Worm (Caenorhabditis elegans): Measurements from ENCODE around the gene F02D8.1.

Gene F02D8.1

DNA sequence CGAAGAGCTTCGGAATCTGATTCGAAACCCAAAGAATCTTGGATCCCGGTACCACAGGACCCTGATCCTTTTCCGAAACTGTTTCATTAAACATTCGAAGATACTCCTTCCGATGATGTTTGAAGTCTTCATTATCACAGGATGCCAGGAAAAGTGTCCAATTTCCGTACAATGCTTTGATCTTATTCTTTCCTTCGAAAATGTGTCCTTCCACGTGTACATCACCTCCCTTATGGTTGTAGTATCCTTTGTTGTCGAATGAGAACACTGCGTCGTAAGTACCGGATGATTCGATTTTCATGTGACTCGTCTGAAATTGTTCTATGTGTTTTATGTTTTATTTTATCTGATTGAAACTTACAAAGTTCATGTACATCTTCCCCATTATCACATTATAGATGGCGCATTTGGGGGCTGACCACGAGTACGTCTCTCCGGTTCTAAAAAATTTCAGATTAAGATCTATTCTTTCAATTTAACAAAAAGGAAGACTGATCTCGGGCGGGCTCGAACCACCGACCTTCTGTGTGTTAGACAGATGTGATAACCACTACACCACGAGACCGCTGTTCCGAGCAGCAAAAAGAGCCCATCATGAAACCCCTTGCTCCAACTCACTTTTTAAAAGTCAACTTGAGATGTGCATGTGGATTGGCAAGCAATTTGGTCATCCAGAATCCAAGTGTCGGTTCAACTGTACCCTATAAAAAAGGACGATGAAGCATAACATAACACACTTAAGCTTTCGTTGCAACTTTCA is 34.2 kb upstream of the F02D8.1 start (continued):
- no peak for TF ChIP-seq nhr-11 (tag; optimal IDR thresholded peaks at IDR 0.05)
- TF ChIP-seq skn-1 (tag; optimal IDR thresholded peaks at IDR 0.05), result no peak
- no peak for TF ChIP-seq nhr-21 (tag; optimal IDR thresholded peaks at IDR 0.05)
- no peak for TF ChIP-seq mdl-1 (tag; optimal IDR thresholded peaks at IDR 0.05)
- peak; percentile 7 for TF ChIP-seq lin-11 (tag; optimal IDR thresholded peaks at IDR 0.05)
- no peak for TF ChIP-seq C34F6.9 (tag; optimal IDR thresholded peaks at IDR 0.05)

DNA sequence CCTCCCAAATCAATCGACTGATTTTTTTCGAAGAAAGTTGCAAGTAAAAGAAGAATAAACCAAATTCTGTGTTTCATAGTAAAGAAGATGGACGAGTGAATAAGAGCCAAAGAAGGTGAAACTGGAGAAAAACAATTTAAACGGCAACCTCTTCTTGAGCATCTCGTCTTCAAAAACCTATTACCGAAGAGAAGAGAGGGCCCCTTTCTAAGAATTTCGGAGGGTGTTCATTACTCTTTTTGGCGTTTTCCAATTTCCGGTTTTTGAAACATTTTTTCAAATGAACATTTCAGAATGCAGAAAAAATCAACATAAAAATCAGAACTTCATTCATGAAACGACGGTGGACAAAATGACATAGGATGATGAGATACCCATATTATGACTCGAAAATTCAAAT is 33.1 kb upstream of the F02D8.1 start, which contains the start of gene nmr-2:
TSS of gene nmr-2 (minus strand) at position 101 of the 400 bp plus-strand sequence.
- no peak for TF ChIP-seq unc-55 (GFP tag; optimal IDR thresholded peaks at IDR 0.05)
- no peak for TF ChIP-seq nhr-129 (tag; optimal IDR thresholded peaks at IDR 0.05)
- no peak for TF ChIP-seq R02D3.7 (tag; optimal IDR thresholded peaks at IDR 0.05)
- no peak for TF ChIP-seq ztf-1 (GFP tag; conservative IDR thresholded peaks at IDR 0.05)
- no peak for TF ChIP-seq nhr-11 (tag; optimal IDR thresholded peaks at IDR 0.05)
- TF ChIP-seq ZK546.5 (tag; optimal IDR thresholded peaks at IDR 0.05), result no peak
- TF ChIP-seq peb-1 (tag; optimal IDR thresholded peaks at IDR 0.05), result no peak
- TF ChIP-seq unc-39 (tag; optimal IDR thresholded peaks at IDR 0.05), result no peak
- no peak for TF ChIP-seq skn-1 (tag; optimal IDR thresholded peaks at IDR 0.05)
- no peak for TF ChIP-seq nhr-6 (tag; optimal IDR thresholded peaks at IDR 0.05)
- TF ChIP-seq nhr-77 (tag; optimal IDR thresholded peaks at IDR 0.05), result no peak
- TF ChIP-seq ceh-16 (tag; optimal IDR thresholded peaks at IDR 0.05), result no peak
- TF ChIP-seq zag-1 (tag; optimal IDR thresholded peaks at IDR 0.05), result no peak
- no peak for TF ChIP-seq ztf-4 (tag; optimal IDR thresholded peaks at IDR 0.05)
- TF ChIP-seq elt-3 (tag; optimal IDR thresholded peaks at IDR 0.05), result no peak
- no peak for TF ChIP-seq lin-11 (tag; optimal IDR thresholded peaks at IDR 0.05)
- no peak for TF ChIP-seq C34F6.9 (tag; optimal IDR thresholded peaks at IDR 0.05)
- TF ChIP-seq mab-5 (tag; optimal IDR thresholded peaks at IDR 0.05), result no peak
- TF ChIP-seq unc-62 (GFP tag; optimal IDR thresholded peaks at IDR 0.05), result no peak

DNA sequence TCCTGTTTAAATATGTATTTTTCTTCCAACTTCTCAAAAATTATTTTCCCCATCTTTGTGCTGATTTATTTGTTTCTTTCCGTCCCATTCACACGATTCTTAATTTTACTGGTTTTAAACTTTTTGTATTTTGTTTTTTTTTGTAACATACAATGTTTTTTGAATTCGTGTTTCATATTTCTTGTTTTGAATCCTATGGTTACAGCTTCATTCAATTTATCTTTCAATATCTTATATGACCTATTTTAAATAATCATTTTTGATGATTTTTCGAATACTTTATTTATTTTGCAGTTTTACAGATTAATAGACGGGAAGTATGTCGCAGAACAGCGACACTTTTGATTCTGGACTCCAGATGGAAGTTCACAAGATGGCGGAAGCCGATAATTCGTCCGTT is 26.3 kb upstream of the F02D8.1 start, which contains the start of gene hrde-2:
TSS of gene hrde-2 (plus strand) at position 301 of the 400 bp plus-strand sequence.
- TF ChIP-seq sma-3 (GFP tag; optimal IDR thresholded peaks at IDR 0.05) (no peak), snpc-4 (tag; optimal IDR thresholded peaks at IDR 0.05) (no peak), ztf-11 (tag; optimal IDR thresholded peaks at IDR 0.05) (no peak), nhr-12 (tag; optimal IDR thresholded peaks at IDR 0.05) (no peak), ztf-4 (tag; optimal IDR thresholded peaks at IDR 0.05) (no peak), peb-1 (tag; optimal IDR thresholded peaks at IDR 0.05) (no peak), mbf-1 (tag; optimal IDR thresholded peaks at IDR 0.05) (no peak), R02D3.7 (tag; optimal IDR thresholded peaks at IDR 0.05) (no peak), ama-1 (optimal IDR thresholded peaks at IDR 0.05) (no peak), nhr-21 (tag; optimal IDR thresholded peaks at IDR 0.05) (no peak), crh-2 (tag; optimal IDR thresholded peaks at IDR 0.05) (no peak), egl-27 (tag; optimal IDR thresholded peaks at IDR 0.05) (no peak), mdl-1 (tag; optimal IDR thresholded peaks at IDR 0.05) (no peak), dmd-4 (tag; optimal IDR thresholded peaks at IDR 0.05) (no peak), zag-1 (tag; optimal IDR thresholded peaks at IDR 0.05) (no peak), sem-4 (tag; optimal IDR thresholded peaks at IDR 0.05) (no peak), lsy-2 (tag; optimal IDR thresholded peaks at IDR 0.05) (no peak), skn-1 (tag; optimal IDR thresholded peaks at IDR 0.05) (no peak)

DNA sequence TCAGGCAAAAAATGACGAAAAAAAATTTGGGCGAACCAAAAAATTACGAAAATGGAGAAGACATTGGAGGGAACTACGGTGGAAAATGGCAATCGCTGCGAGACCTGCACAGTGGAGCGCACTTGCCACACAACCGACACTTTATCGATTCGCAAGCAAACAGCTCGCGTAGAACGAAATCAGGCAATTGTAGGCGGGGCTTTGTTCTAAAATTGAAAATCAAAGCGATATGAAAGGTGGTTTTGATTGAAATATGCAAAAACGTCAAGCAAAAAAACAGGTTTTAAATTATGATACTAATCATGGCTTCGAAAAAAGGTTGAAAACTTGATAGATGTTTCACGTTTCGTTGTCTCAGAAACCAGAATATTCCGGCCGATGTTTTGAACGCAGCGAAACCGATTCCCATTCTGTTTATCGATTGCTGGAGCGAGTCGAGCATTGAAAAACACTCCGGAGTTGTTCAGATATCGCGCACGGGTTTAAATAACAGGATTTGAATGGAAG is 23.7 kb upstream of the F02D8.1 start, which contains the start of the genes fib-1 and mut-15:
TSS of gene fib-1 (minus strand) at position 40 of the 507 bp plus-strand sequence.
TSS of gene mut-15 (plus strand) at position 360 of the 507 bp plus-strand sequence.
- peak; percentile 82 for TF ChIP-seq sem-4 (tag; optimal IDR thresholded peaks at IDR 0.05)
- TF ChIP-seq unc-55 (GFP tag; optimal IDR thresholded peaks at IDR 0.05), result peak; percentile 93
- TF ChIP-seq mab-5 (tag; optimal IDR thresholded peaks at IDR 0.05), result peak; percentile 90
- peak; percentile 89 for TF ChIP-seq gmeb-1 (tag; optimal IDR thresholded peaks at IDR 0.05)
- TF ChIP-seq elt-1 (tag; optimal IDR thresholded peaks at IDR 0.05), result no peak
- peak; percentile 93 for TF ChIP-seq sma-9 (GFP tag; optimal IDR thresholded peaks at IDR 0.05)
- TF ChIP-seq sma-9 (tag; optimal IDR thresholded peaks at IDR 0.05), result no peak
- TF ChIP-seq ztf-4 (tag; optimal IDR thresholded peaks at IDR 0.05), result peak; percentile 70
- peak; percentile 91 to 98 for TF ChIP-seq lsy-2 (tag; optimal IDR thresholded peaks at IDR 0.05)
- TF ChIP-seq ama-1 (optimal IDR thresholded peaks at IDR 0.05), result no peak
- peak; percentile 69 for TF ChIP-seq fos-1 (tag; optimal IDR thresholded peaks at IDR 0.05)
- TF ChIP-seq ZK546.5 (tag; optimal IDR thresholded peaks at IDR 0.05), result peak; percentile 45
- TF ChIP-seq nhr-12 (tag; optimal IDR thresholded peaks at IDR 0.05), result no peak
- TF ChIP-seq peb-1 (tag; optimal IDR thresholded peaks at IDR 0.05), result no peak
- TF ChIP-seq blmp-1 (tag; optimal IDR thresholded peaks at IDR 0.05; ENCODE audit: insufficient read depth), result peak; percentile 39
- no peak for TF ChIP-seq unc-39 (tag; optimal IDR thresholded peaks at IDR 0.05)
- TF ChIP-seq nhr-129 (tag; optimal IDR thresholded peaks at IDR 0.05), result peak; percentile 96
- peak; percentile 89 for TF ChIP-seq lin-13 (GFP tag; optimal IDR thresholded peaks at IDR 0.05)
- TF ChIP-seq nhr-237 (tag; optimal IDR thresholded peaks at IDR 0.05), result no peak
- TF ChIP-seq crh-2 (tag; optimal IDR thresholded peaks at IDR 0.05), result peak; percentile 87
- peak; percentile 21 for TF ChIP-seq nhr-77 (tag; optimal IDR thresholded peaks at IDR 0.05)
- TF ChIP-seq R02D3.7 (tag; optimal IDR thresholded peaks at IDR 0.05), result peak; percentile 68
- TF ChIP-seq aly-2 (tag; optimal IDR thresholded peaks at IDR 0.05), result no peak
- no peak for TF ChIP-seq elt-3 (tag; optimal IDR thresholded peaks at IDR 0.05)
- peak; percentile 26 for TF ChIP-seq nhr-11 (tag; optimal IDR thresholded peaks at IDR 0.05)
- peak; percentile 92 for TF ChIP-seq F13H6.1 (tag; optimal IDR thresholded peaks at IDR 0.05)
- TF ChIP-seq nhr-10 (tag; optimal IDR thresholded peaks at IDR 0.05), result no peak
- TF ChIP-seq dmd-4 (tag; optimal IDR thresholded peaks at IDR 0.05), result no peak
- TF ChIP-seq sma-3 (GFP tag; optimal IDR thresholded peaks at IDR 0.05), result peak; percentile 95
- TF ChIP-seq C34F6.9 (tag; optimal IDR thresholded peaks at IDR 0.05), result peak; percentile 93
- TF ChIP-seq ztf-11 (tag; optimal IDR thresholded peaks at IDR 0.05), result no peak

Data from whole organism, L2 larva.